Fruit fly (Drosophila melanogaster): ENCODE data around the gene CG4942.

Gene CG4942

dm6 chr3L:9054239-9054638, 18.7 kb upstream of the CG4942 start:
- TF ChIP-seq usp (GFP tag; optimal IDR thresholded peaks at IDR 0.05) = no peak
- TF ChIP-seq Dll (optimal IDR thresholded peaks at IDR 0.05) = no peak
- TF ChIP-seq EcR (GFP tag; optimal IDR thresholded peaks at IDR 0.05) = no peak
- no peak for TF ChIP-seq psq (optimal IDR thresholded peaks at IDR 0.05)
- TF ChIP-seq pan (optimal IDR thresholded peaks at IDR 0.05) = no peak
- no peak for TF ChIP-seq CG8478 (optimal IDR thresholded peaks at IDR 0.05)

- TF ChIP-seq pan (optimal IDR thresholded peaks at IDR 0.05) (no peak), usp (GFP tag; optimal IDR thresholded peaks at IDR 0.05) (no peak), EcR (GFP tag; optimal IDR thresholded peaks at IDR 0.05) (no peak), psq (optimal IDR thresholded peaks at IDR 0.05) (no peak), Dll (optimal IDR thresholded peaks at IDR 0.05) (no peak), CG8478 (optimal IDR thresholded peaks at IDR 0.05) (no peak)
These were observed 18.0 kb upstream of the CG4942 start for dm6 chr3L:9054822-9055407.

- TF ChIP-seq CG8478 (optimal IDR thresholded peaks at IDR 0.05) (no peak), EcR (GFP tag; optimal IDR thresholded peaks at IDR 0.05) (peak; percentile 40 to 69), pan (optimal IDR thresholded peaks at IDR 0.05) (no peak), usp (GFP tag; optimal IDR thresholded peaks at IDR 0.05) (no peak), Dll (optimal IDR thresholded peaks at IDR 0.05) (no peak), psq (optimal IDR thresholded peaks at IDR 0.05) (no peak)
These were observed 16.8 kb upstream of the CG4942 start for dm6 chr3L:9055870-9056807.

dm6 chr3L:9057429-9058088, 15.3 kb upstream of the CG4942 start:
- TF ChIP-seq Dll (optimal IDR thresholded peaks at IDR 0.05) = no peak
- no peak for TF ChIP-seq psq (optimal IDR thresholded peaks at IDR 0.05)
- TF ChIP-seq usp (GFP tag; optimal IDR thresholded peaks at IDR 0.05) = no peak
- TF ChIP-seq CG8478 (optimal IDR thresholded peaks at IDR 0.05) = no peak
- no peak for TF ChIP-seq EcR (GFP tag; optimal IDR thresholded peaks at IDR 0.05)
- no peak for TF ChIP-seq pan (optimal IDR thresholded peaks at IDR 0.05)

- TF ChIP-seq Dll (optimal IDR thresholded peaks at IDR 0.05) (no peak), EcR (GFP tag; optimal IDR thresholded peaks at IDR 0.05) (no peak), usp (GFP tag; optimal IDR thresholded peaks at IDR 0.05) (no peak), pan (optimal IDR thresholded peaks at IDR 0.05) (no peak), psq (optimal IDR thresholded peaks at IDR 0.05) (no peak), CG8478 (optimal IDR thresholded peaks at IDR 0.05) (no peak)
These were observed 13.2 kb upstream of the CG4942 start for dm6 chr3L:9059611-9060203.

- TF ChIP-seq EcR (GFP tag; optimal IDR thresholded peaks at IDR 0.05) = peak in 1 of 2 experiments; percentile 11
- TF ChIP-seq psq (optimal IDR thresholded peaks at IDR 0.05) = no peak
These were observed 11.5 kb upstream of the CG4942 start for dm6 chr3L:9061449-9061848.

dm6 chr3L:9062816-9063215, 10.1 kb upstream of the CG4942 start:
- TF ChIP-seq Dll (optimal IDR thresholded peaks at IDR 0.05) (no peak), psq (optimal IDR thresholded peaks at IDR 0.05) (no peak), usp (GFP tag; optimal IDR thresholded peaks at IDR 0.05) (no peak), EcR (GFP tag; optimal IDR thresholded peaks at IDR 0.05) (no peak), CG8478 (optimal IDR thresholded peaks at IDR 0.05) (no peak), pan (optimal IDR thresholded peaks at IDR 0.05) (no peak)

dm6 chr3L:9063607-9064006, 9.3 kb upstream of the CG4942 start:
- no peak for TF ChIP-seq usp (GFP tag; optimal IDR thresholded peaks at IDR 0.05)
- TF ChIP-seq pan (optimal IDR thresholded peaks at IDR 0.05) = no peak
- TF ChIP-seq EcR (GFP tag; optimal IDR thresholded peaks at IDR 0.05) = no peak
- TF ChIP-seq Dll (optimal IDR thresholded peaks at IDR 0.05) = no peak

- TF ChIP-seq psq (optimal IDR thresholded peaks at IDR 0.05) = no peak
- no peak for TF ChIP-seq CG8478 (optimal IDR thresholded peaks at IDR 0.05)
- TF ChIP-seq EcR (GFP tag; optimal IDR thresholded peaks at IDR 0.05) = no peak
- no peak for TF ChIP-seq pan (optimal IDR thresholded peaks at IDR 0.05)
- no peak for TF ChIP-seq usp (GFP tag; optimal IDR thresholded peaks at IDR 0.05)
These were observed 8.6 kb upstream of the CG4942 start for dm6 chr3L:9064207-9064754.

- TF ChIP-seq EcR (GFP tag; optimal IDR thresholded peaks at IDR 0.05) (no peak), pan (optimal IDR thresholded peaks at IDR 0.05) (no peak), Dll (optimal IDR thresholded peaks at IDR 0.05) (no peak)
These were observed 7.7 kb upstream of the CG4942 start for dm6 chr3L:9064976-9065761.

dm6 chr3L:9065997-9066441, 6.9 kb upstream of the CG4942 start, which contains the start of gene Argk1:
TSS of gene Argk1 (minus strand) at chr3L:9066027.
- TF ChIP-seq EcR (GFP tag; optimal IDR thresholded peaks at IDR 0.05) (no peak), pan (optimal IDR thresholded peaks at IDR 0.05) (no peak), Dll (optimal IDR thresholded peaks at IDR 0.05) (no peak), CG8478 (optimal IDR thresholded peaks at IDR 0.05) (no peak), usp (GFP tag; optimal IDR thresholded peaks at IDR 0.05) (no peak), psq (optimal IDR thresholded peaks at IDR 0.05) (no peak)
